Worm (Caenorhabditis elegans) whole organism, young adult: ENCODE measurements around the gene R07E3.7.

Experiments used
- B0019.2 ChIP-seq: fragments of 200-800 bp; sonication (Bioruptor generic); conservative IDR thresholded peaks from 2 replicates; pipeline ENCODE4 v1.3.6; 2022; ENCODE audit warnings: missing genetic modification reagents, missing genetic modification characterization, missing compliant biosample characterization
- C06A6.2 ChIP-seq: fragments of 200-800 bp; sonication (Bioruptor generic); conservative IDR thresholded peaks from 2 replicates; pipeline ENCODE4 v1.3.6; 2022; ENCODE audit warnings: missing genetic modification characterization, missing compliant biosample characterization
- C17E4.6 ChIP-seq: fragments of 200-800 bp; sonication (Bioruptor generic); IDR thresholded peaks from 2 replicates; pipeline ENCODE4 v1.3.6; 2022; ENCODE audit warnings: missing genetic modification reagents, missing genetic modification characterization, missing compliant biosample characterization
- D2030.7 ChIP-seq: fragments of 200-800 bp; sonication (Bioruptor generic); IDR thresholded peaks from 2 replicates; pipeline ENCODE4 v1.3.6; 2022; ENCODE audit warnings: missing genetic modification reagents, missing genetic modification characterization, missing compliant biosample characterization
- F22D6.2 ChIP-seq: sonication (generic microtip); optimal IDR thresholded peaks from 2 replicates; lab custom pipeline; 2016; ENCODE audit warnings: mild to moderate bottlenecking, missing genetic modification characterization, missing compliant biosample characterization
- F23B12.7 ChIP-seq: sonication (generic microtip); optimal IDR thresholded peaks from 2 replicates; lab custom pipeline; 2017; ENCODE audit warnings: missing genetic modification characterization, mild to moderate bottlenecking, missing compliant biosample characterization, antibody characterized with exemption, moderate library complexity; ENCODE audit not compliant: insufficient read depth
- F55B11.4 ChIP-seq: sonication (generic microtip); optimal IDR thresholded peaks from 2 replicates; lab custom pipeline; 2016; ENCODE audit warnings: missing compliant biosample characterization, missing genetic modification characterization, borderline replicate concordance; ENCODE audit not compliant: insufficient read depth
- K11D2.4 ChIP-seq: fragments of 200-800 bp; sonication (Bioruptor generic); IDR thresholded peaks from 2 replicates; pipeline ENCODE4 v1.3.6; 2022; ENCODE audit warnings: missing genetic modification reagents, missing genetic modification characterization, missing compliant biosample characterization
- K12H6.12 ChIP-seq: fragments of 200-800 bp; sonication (Bioruptor generic); optimal IDR thresholded peaks from 2 replicates; lab custom pipeline; 2018; ENCODE audit warnings: mild to moderate bottlenecking, missing genetic modification characterization, missing compliant biosample characterization
- Y53G8AR.9 ChIP-seq: fragments of 200-800 bp; sonication (Bioruptor generic); conservative IDR thresholded peaks from 2 replicates; pipeline ENCODE4 v1.3.6; 2022; ENCODE audit warnings: missing genetic modification reagents, missing genetic modification characterization, missing compliant biosample characterization
- Y56A3A.18 ChIP-seq: fragments of 200-800 bp; sonication (Bioruptor generic); IDR thresholded peaks from 2 replicates; pipeline ENCODE4 v1.3.6; 2022; ENCODE audit warnings: missing genetic modification reagents, missing genetic modification characterization, missing compliant biosample characterization
- Y79H2A.3 ChIP-seq: fragments of 200-800 bp; sonication (Bioruptor generic); conservative IDR thresholded peaks from 2 replicates; pipeline ENCODE4 v1.3.6; 2022; ENCODE audit warnings: missing genetic modification reagents, missing genetic modification characterization, missing compliant biosample characterization
- aptf-2 ChIP-seq: fragments of 200-800 bp; sonication (Bioruptor generic); conservative IDR thresholded peaks from 2 replicates; pipeline ENCODE4 v1.3.6; 2022; ENCODE audit warnings: missing genetic modification reagents, missing genetic modification characterization, missing compliant biosample characterization
- atf-7 ChIP-seq: sonication (generic microtip); optimal IDR thresholded peaks from 2 replicates; lab custom pipeline; 2017; ENCODE audit warnings: mild to moderate bottlenecking, missing genetic modification characterization, missing compliant biosample characterization
- cebp-2 ChIP-seq: fragments of 200-800 bp; sonication (Bioruptor generic); IDR thresholded peaks from 2 replicates; pipeline ENCODE4 v1.3.6; 2022; ENCODE audit warnings: missing genetic modification characterization, missing compliant biosample characterization
- ceh-58 ChIP-seq: fragments of 200-800 bp; sonication (Bioruptor generic); IDR thresholded peaks from 2 replicates; pipeline ENCODE4 v1.3.6; 2022; ENCODE audit warnings: missing genetic modification characterization, missing compliant biosample characterization
- dpff-1 ChIP-seq: sonication (generic microtip); optimal IDR thresholded peaks from 2 replicates; lab custom pipeline; 2017; ENCODE audit warnings: mild to moderate bottlenecking, missing genetic modification characterization, missing compliant biosample characterization
- efl-1 ChIP-seq: fragments of 150-350 bp; optimal IDR thresholded peaks from 2 replicates; lab custom pipeline; 2014; ENCODE audit warnings: missing biosample characterization, missing genetic modification reagents, missing genetic modification characterization
- egrh-3 ChIP-seq: fragments of 200-800 bp; sonication (Bioruptor generic); IDR thresholded peaks from 2 replicates; pipeline ENCODE4 v1.3.6; 2022; ENCODE audit warnings: missing genetic modification reagents, missing genetic modification characterization, missing compliant biosample characterization
- hsf-1 ChIP-seq: fragments of 200-800 bp; sonication (Bioruptor generic); IDR thresholded peaks from 2 replicates; pipeline ENCODE4 v1.3.6; 2022; ENCODE audit warnings: missing genetic modification reagents, missing genetic modification characterization, missing compliant biosample characterization
- let-607 ChIP-seq, 2 experiments: fragments of 200-800 bp in 1 of 2; sonication (Bioruptor generic) in 1 of 2; sonication (generic microtip) in 1 of 2; optimal IDR thresholded peaks; 2 replicates each; lab custom pipeline; 2016 to 2018; ENCODE audit warnings: mild to moderate bottlenecking in 2 of 2, missing compliant biosample characterization in 2 of 2, missing genetic modification characterization in 2 of 2, moderate library complexity in 2 of 2, missing genotype in 1 of 2
- lir-1 ChIP-seq: fragments of 200-800 bp; sonication (Bioruptor generic); conservative IDR thresholded peaks from 2 replicates; pipeline ENCODE4 v1.3.6; 2022; ENCODE audit warnings: missing genetic modification reagents, missing genetic modification characterization, missing compliant biosample characterization
- lsy-27 ChIP-seq: sonication (generic microtip); optimal IDR thresholded peaks from 2 replicates; lab custom pipeline; 2017; ENCODE audit warnings: missing genetic modification characterization, mild to moderate bottlenecking, missing compliant biosample characterization, antibody characterized with exemption, missing genotype, borderline replicate concordance; ENCODE audit not compliant: insufficient read depth
- mcd-1 ChIP-seq: fragments of 200-800 bp; sonication (Bioruptor generic); IDR thresholded peaks from 2 replicates; pipeline ENCODE4 v1.3.6; 2022; ENCODE audit warnings: missing genetic modification reagents, missing genetic modification characterization, missing compliant biosample characterization
- mxl-1 ChIP-seq: sonication (generic microtip); optimal IDR thresholded peaks from 2 replicates; lab custom pipeline; 2016; ENCODE audit warnings: missing genetic modification characterization, missing compliant biosample characterization
- nhr-120 ChIP-seq: fragments of 200-800 bp; sonication (Bioruptor generic); IDR thresholded peaks from 2 replicates; pipeline ENCODE4 v1.3.6; 2022; ENCODE audit warnings: missing genetic modification characterization, missing compliant biosample characterization
- nhr-80 ChIP-seq: sonication (generic microtip); optimal IDR thresholded peaks from 2 replicates; lab custom pipeline; 2016; ENCODE audit warnings: missing genetic modification characterization, missing compliant biosample characterization
- pbrm-1 ChIP-seq: fragments of 200-800 bp; sonication (Bioruptor generic); IDR thresholded peaks from 2 replicates; pipeline ENCODE4 v1.3.6; 2022; ENCODE audit warnings: missing genetic modification reagents, missing genetic modification characterization, missing compliant biosample characterization
- rec-8 ChIP-seq, 2 experiments: sonication (generic microtip); optimal IDR thresholded peaks; 2 replicates each; lab custom pipeline; 2016; ENCODE audit warnings: mild to moderate bottlenecking in 2 of 2, missing genetic modification characterization in 2 of 2, missing genetic modification reagents in 2 of 2, missing genotype in 2 of 2, missing biosample characterization in 1 of 2, missing compliant biosample characterization in 1 of 2, moderate library complexity in 1 of 2
- snpc-1.1 ChIP-seq: sonication (generic microtip); optimal IDR thresholded peaks from 2 replicates; lab custom pipeline; 2017; ENCODE audit warnings: missing genetic modification characterization, mild to moderate bottlenecking, missing compliant biosample characterization, antibody characterized with exemption, moderate library complexity, missing genotype, missing genetic modification reagents; ENCODE audit not compliant: insufficient read depth
- snpc-1.3 ChIP-seq: sonication (generic microtip); optimal IDR thresholded peaks from 2 replicates; lab custom pipeline; 2017; ENCODE audit warnings: missing genetic modification characterization, mild to moderate bottlenecking, missing compliant biosample characterization, antibody characterized with exemption, moderate library complexity, missing genotype, missing genetic modification reagents; ENCODE audit not compliant: insufficient read depth
- somi-1 ChIP-seq: fragments of 200-800 bp; sonication (Bioruptor generic); optimal IDR thresholded peaks from 2 replicates; lab custom pipeline; 2018; ENCODE audit warnings: mild to moderate bottlenecking, missing genetic modification characterization, missing compliant biosample characterization
- ztf-18 ChIP-seq: sonication (generic microtip); optimal IDR thresholded peaks from 2 replicates; lab custom pipeline; 2016; ENCODE audit warnings: missing genotype, mild to moderate bottlenecking, missing genetic modification characterization, missing compliant biosample characterization
- ztf-26 ChIP-seq: sonication (generic microtip); optimal IDR thresholded peaks from 2 replicates; lab custom pipeline; 2017; ENCODE audit warnings: missing genetic modification characterization, missing compliant biosample characterization

Gene R07E3.7

DNA sequence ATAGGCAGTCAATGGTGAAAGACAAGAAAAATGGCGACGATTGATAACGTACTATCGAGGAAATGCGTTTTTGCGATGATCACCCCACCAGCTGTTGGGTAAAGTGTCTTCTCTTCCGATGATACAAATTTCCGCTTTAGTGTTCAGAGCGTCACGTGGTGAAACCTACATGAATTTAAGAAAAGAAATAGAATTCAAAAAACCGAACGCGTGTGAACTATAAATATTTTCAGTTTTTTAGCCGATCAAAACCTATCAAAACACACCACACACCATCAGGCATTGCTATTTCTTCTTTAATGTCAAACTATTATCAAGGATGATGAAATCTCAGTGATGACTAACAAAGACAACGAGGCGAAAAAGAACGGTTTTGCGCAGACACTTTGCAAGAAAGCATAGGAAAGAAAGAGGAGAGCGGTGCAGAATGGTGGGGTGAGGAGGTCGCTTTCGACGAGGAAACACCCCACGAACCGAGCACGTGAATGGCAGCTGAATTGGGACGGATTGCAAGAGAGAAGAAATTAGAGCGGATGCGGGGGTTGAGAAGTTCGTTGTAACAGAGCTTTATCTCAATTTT is 23.4 kb downstream of the R07E3.7 start (continued):
- peak; percentile 38; the same call in 1 of the 2 replicates for TF ChIP-seq K11D2.4
- peak; percentile 22 for TF ChIP-seq K12H6.12
- no peak for TF ChIP-seq lir-1 (GFP tag; lab: Robert Waterston, UW)
- TF ChIP-seq D2030.7 (GFP tag; lab: Robert Waterston, UW), result no peak
- TF ChIP-seq let-607 (tag; optimal IDR thresholded peaks at IDR 0.05; lab: Kevin White, UChicago), result peak in 1 of 2 experiments; percentile 3
- peak; percentile 56 for TF ChIP-seq ztf-26 (tag; lab: Kevin White, UChicago)
- no peak for TF ChIP-seq ztf-18 (tag; lab: Kevin White, UChicago)
- TF ChIP-seq atf-7, result peak; percentile 48
- TF ChIP-seq C06A6.2 (GFP tag; lab: Robert Waterston, UW), result no peak
- no peak for TF ChIP-seq Y53G8AR.9 (GFP tag; lab: Robert Waterston, UW)
- peak; percentile 4 for TF ChIP-seq F22D6.2 (tag; lab: Kevin White, UChicago)
- TF ChIP-seq mcd-1 (GFP tag; lab: Robert Waterston, UW), result 0 out of 2 replicates have a peak, but pooled peaks have one; percentile 7

DNA sequence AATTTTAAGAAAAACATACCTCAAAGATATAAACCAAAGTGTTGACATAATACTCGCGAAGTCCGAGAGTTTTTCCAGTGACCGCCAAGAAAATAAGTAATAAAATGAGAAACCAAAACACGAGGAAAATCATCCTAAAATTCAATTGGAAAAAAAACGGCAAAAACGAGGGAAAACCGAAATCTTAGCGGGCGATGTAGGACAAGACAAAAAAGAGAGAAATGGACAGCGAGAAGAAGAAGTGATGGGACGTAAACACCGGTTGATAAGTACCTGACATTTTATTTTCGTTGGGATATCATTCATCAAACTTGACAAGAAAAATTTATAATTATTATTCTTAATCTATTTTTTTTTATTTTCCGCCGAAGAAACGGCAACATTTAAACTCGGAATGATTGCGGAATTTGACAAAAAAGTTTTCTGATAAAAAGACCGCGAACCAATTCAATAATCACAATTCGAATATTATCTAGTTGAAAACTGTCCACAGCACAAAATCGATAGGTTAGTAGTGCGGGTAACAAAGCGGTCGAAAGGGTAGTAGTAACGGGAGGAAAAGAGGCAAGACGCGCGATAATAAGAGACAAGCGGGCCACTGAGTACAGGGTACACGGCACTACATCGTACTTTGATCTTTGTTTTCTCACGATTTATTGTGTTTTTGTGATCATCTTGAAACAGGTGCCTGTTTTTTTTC is 28.1 kb downstream of the R07E3.7 start, which contains the start of gene acl-5:
Gene acl-5, minus strand, starts transcription at position 134 of the 700 bp plus-strand sequence.
- TF ChIP-seq nhr-80 (tag; lab: Kevin White, UChicago) (peak; percentile 50), nhr-120 (GFP tag; lab: Robert Waterston, UW) (no peak), ceh-58 (GFP tag; lab: Robert Waterston, UW) (no peak), F23B12.7 (tag; lab: Kevin White, UChicago) (peak; percentile 1), aptf-2 (GFP tag; lab: Robert Waterston, UW) (no peak), efl-1 (GFP tag; lab: Kevin White, UChicago) (no peak)

DNA sequence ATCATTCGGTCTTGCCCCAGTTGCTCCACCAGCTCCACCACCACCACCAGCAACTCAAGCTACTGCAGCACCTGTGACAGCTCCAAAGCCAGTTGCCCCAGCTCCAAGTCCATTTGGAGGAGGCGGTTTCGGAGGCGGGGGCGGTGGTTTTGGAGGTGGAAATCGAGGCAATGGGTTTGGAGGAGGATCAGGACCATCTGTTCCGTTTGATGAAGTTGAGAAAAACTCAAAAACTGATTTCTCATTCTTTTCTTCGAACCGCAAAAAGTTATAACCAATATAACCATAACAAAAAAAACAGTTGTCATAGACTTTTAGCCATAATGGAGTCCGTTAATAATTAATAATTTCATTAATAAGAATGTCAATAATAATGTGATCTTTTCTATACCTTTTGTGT is 34.1 kb downstream of the R07E3.7 start:
- TF ChIP-seq hsf-1 (GFP tag; lab: Robert Waterston, UW), result no peak
- peak; percentile 40; the same call in 1 of the 2 replicates for TF ChIP-seq egrh-3
- 0 out of 2 replicates have a peak, but pooled peaks have one; percentile 25 for TF ChIP-seq cebp-2 (GFP tag; lab: Robert Waterston, UW)

DNA sequence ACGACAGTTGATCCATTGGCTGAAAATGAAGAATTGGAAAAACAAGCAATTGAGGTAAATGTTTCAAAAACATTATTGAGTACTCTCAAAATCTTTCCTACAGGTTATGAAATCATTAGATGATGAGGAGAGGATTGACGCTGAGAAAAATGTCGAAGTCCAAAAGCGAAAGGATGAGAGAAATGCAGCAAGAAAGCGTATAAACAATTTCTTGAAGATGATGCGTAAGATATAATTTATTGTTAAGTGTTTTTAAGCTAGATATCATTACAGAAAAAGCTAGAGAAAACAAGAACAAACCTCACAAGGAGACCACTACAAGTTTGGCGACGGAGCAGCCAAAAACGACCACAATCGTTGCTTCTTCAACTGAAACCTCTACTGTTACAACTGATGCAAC is 35.9 kb downstream of the R07E3.7 start:
- TF ChIP-seq pbrm-1 (GFP tag; lab: Robert Waterston, UW), result no peak
- no peak for TF ChIP-seq K11D2.4
- TF ChIP-seq somi-1 (GFP tag; lab: Kevin White, UChicago), result no peak
- TF ChIP-seq C06A6.2 (GFP tag; lab: Robert Waterston, UW), result no peak
- TF ChIP-seq Y79H2A.3, result no peak
- no peak for TF ChIP-seq dpff-1 (tag; lab: Kevin White, UChicago)
- TF ChIP-seq lsy-27 (tag; lab: Kevin White, UChicago), result no peak
- no peak for TF ChIP-seq snpc-1.3 (tag; lab: Kevin White, UChicago)
- TF ChIP-seq rec-8 (tag; optimal IDR thresholded peaks at IDR 0.05; lab: Kevin White, UChicago), result no peak
- TF ChIP-seq C17E4.6 (GFP tag; lab: Robert Waterston, UW), result no peak
- TF ChIP-seq Y56A3A.18, result no peak
- no peak for TF ChIP-seq F55B11.4 (tag; lab: Kevin White, UChicago)
- TF ChIP-seq aptf-2 (GFP tag; lab: Robert Waterston, UW), result no peak
- TF ChIP-seq F23B12.7 (tag; lab: Kevin White, UChicago), result no peak
- no peak for TF ChIP-seq B0019.2
- no peak for TF ChIP-seq snpc-1.1
- no peak for TF ChIP-seq Y53G8AR.9 (GFP tag; lab: Robert Waterston, UW)
- TF ChIP-seq mxl-1 (tag; lab: Kevin White, UChicago), result no peak
- TF ChIP-seq, all 124 proteins: peak for 0
